Fruit fly (Drosophila melanogaster) whole organism, wandering third instar larva: Measurements from ENCODE around the gene CG5783.

ENCODE experiments used
- Abd-B ChIP-seq: fragments of >200 bp; optimal IDR thresholded peaks from 2 replicates; lab custom pipeline; 2017; ENCODE audit warnings: missing biosample characterization, missing genetic modification characterization
- CG32264 ChIP-seq: fragments of 200-800 bp; sonication (Bioruptor generic); optimal IDR thresholded peaks from 2 replicates; lab custom pipeline; 2016; ENCODE audit warnings: missing biosample characterization, missing genetic modification characterization
- CG9705 ChIP-seq: fragments of 200-800 bp; sonication (Bioruptor generic); optimal IDR thresholded peaks from 2 replicates; lab custom pipeline; 2018; ENCODE audit warnings: missing biosample characterization, mild to moderate bottlenecking, missing genetic modification characterization
- CrebA ChIP-seq: fragments of 200-800 bp; sonication (Bioruptor generic); optimal IDR thresholded peaks from 2 replicates; lab custom pipeline; 2016; ENCODE audit warnings: missing biosample characterization, mild to moderate bottlenecking, missing genetic modification characterization, borderline replicate concordance
- Dfd ChIP-seq: fragments of >200 bp; optimal IDR thresholded peaks from 2 replicates; lab custom pipeline; 2017; ENCODE audit warnings: missing biosample characterization, missing genetic modification characterization
- Dif ChIP-seq: fragments of 200-275, 200-300 bp; sonication (Bioruptor generic); optimal IDR thresholded peaks from 2 replicates; lab custom pipeline; 2018; ENCODE audit warnings: missing biosample characterization, missing genetic modification characterization; ENCODE audit not compliant: partially characterized antibody
- GATAd ChIP-seq: sonication (Bioruptor generic); optimal IDR thresholded peaks from 2 replicates; lab custom pipeline; 2016; ENCODE audit warnings: missing biosample characterization, missing genetic modification characterization
- HLH106 ChIP-seq: fragments of 200-800 bp; optimal IDR thresholded peaks from 3 replicates; lab custom pipeline; 2019; ENCODE audit warnings: missing biosample characterization, mild to moderate bottlenecking, missing genetic modification characterization, moderate library complexity
- Hnf4 ChIP-seq: fragments of 200-800 bp; sonication (Bioruptor generic); optimal IDR thresholded peaks from 2 replicates; lab custom pipeline; 2016; ENCODE audit warnings: missing biosample characterization, mild to moderate bottlenecking, missing genetic modification characterization
- Hr78 ChIP-seq: fragments of >200 bp; optimal IDR thresholded peaks from 2 replicates; lab custom pipeline; 2017; ENCODE audit warnings: missing biosample characterization, missing genetic modification characterization
- Hr83 ChIP-seq: fragments of 200-300 bp; sonication (Bioruptor generic); optimal IDR thresholded peaks from 2 replicates; lab custom pipeline; 2016; ENCODE audit warnings: missing biosample characterization, mild to moderate bottlenecking, missing genetic modification characterization, moderate library complexity; ENCODE audit not compliant: poor library complexity, severe bottlenecking
- Mio ChIP-seq: sonication (Bioruptor generic); optimal IDR thresholded peaks from 2 replicates; lab custom pipeline; 2016; ENCODE audit warnings: missing biosample characterization, missing genetic modification characterization
- Myc ChIP-seq: fragments of >200 bp; optimal IDR thresholded peaks from 2 replicates; lab custom pipeline; 2017
- N ChIP-seq: fragments of >200 bp; optimal IDR thresholded peaks from 2 replicates; lab custom pipeline; 2018; ENCODE audit warnings: missing biosample characterization, missing external identifiers, missing genetic modification characterization
- OdsH ChIP-seq: fragments of 200-800 bp; sonication (Bioruptor generic); optimal IDR thresholded peaks from 2 replicates; lab custom pipeline; 2016; ENCODE audit warnings: missing biosample characterization, mild to moderate bottlenecking, missing genetic modification characterization
- Rel ChIP-seq, 2 experiments: fragments of 200-800 bp; sonication (Bioruptor generic) in 1 of 2; optimal IDR thresholded peaks; 2 replicates in 1 of 2; 3 replicates in 1 of 2; lab custom pipeline; 2016 to 2019; ENCODE audit warnings: mild to moderate bottlenecking in 2 of 2, missing biosample characterization in 2 of 2, missing genetic modification characterization in 2 of 2, moderate library complexity in 1 of 2
- br ChIP-seq: fragments of 200-800 bp; sonication (Bioruptor generic); optimal IDR thresholded peaks from 2 replicates; lab custom pipeline; 2016; ENCODE audit warnings: missing biosample characterization, missing genetic modification characterization
- brk ChIP-seq: fragments of 200-800 bp; sonication (Bioruptor generic); optimal IDR thresholded peaks from 2 replicates; lab custom pipeline; 2016; ENCODE audit warnings: missing biosample characterization, mild to moderate bottlenecking, missing genetic modification characterization
- dl ChIP-seq, 2 experiments: fragments of 175-275, 200-275 bp in 1 of 2; fragments of 200-275 bp in 1 of 2; sonication (Bioruptor generic); optimal IDR thresholded peaks; lab custom pipeline; 2018; ENCODE audit warnings: mild to moderate bottlenecking in 2 of 2, missing biosample characterization in 2 of 2, missing genetic modification characterization in 2 of 2, moderate library complexity in 2 of 2; ENCODE audit not compliant: partially characterized antibody in 2 of 2, insufficient read depth in 1 of 2
- dmrt93B ChIP-seq: fragments of 200-800 bp; sonication (Bioruptor generic); optimal IDR thresholded peaks from 2 replicates; lab custom pipeline; 2018; ENCODE audit warnings: missing biosample characterization, mild to moderate bottlenecking, missing genetic modification characterization
- dsf ChIP-seq: sonication (Bioruptor generic); optimal IDR thresholded peaks from 2 replicates; lab custom pipeline; 2016; ENCODE audit warnings: missing biosample characterization, missing genetic modification characterization, borderline replicate concordance
- ey ChIP-seq: fragments of 200-800 bp; sonication (Bioruptor generic); optimal IDR thresholded peaks from 2 replicates; lab custom pipeline; 2016; ENCODE audit warnings: missing biosample characterization, missing genetic modification characterization
- foxo ChIP-seq, 2 experiments: fragments of 200-800 bp; sonication (Bioruptor generic); optimal IDR thresholded peaks; 2 replicates in 1 of 2; 3 replicates in 1 of 2; lab custom pipeline; 2016 to 2017; ENCODE audit warnings: missing biosample characterization in 2 of 2, missing genetic modification characterization in 2 of 2
- fru ChIP-seq: fragments of 200-800 bp; sonication (Bioruptor generic); optimal IDR thresholded peaks from 3 replicates; lab custom pipeline; 2016; ENCODE audit warnings: missing biosample characterization, mild to moderate bottlenecking, missing genetic modification characterization
- h ChIP-seq: fragments of 200-800 bp; sonication (Bioruptor generic); optimal IDR thresholded peaks from 3 replicates; lab custom pipeline; 2016; ENCODE audit warnings: missing biosample characterization, mild to moderate bottlenecking, missing genetic modification characterization
- jim ChIP-seq: fragments of 175-275, 200-325 bp; sonication (Bioruptor generic); optimal IDR thresholded peaks from 2 replicates; lab custom pipeline; 2016; ENCODE audit warnings: missing biosample characterization, mild to moderate bottlenecking, missing genetic modification characterization
- lola ChIP-seq: fragments of >200 bp; optimal IDR thresholded peaks from 2 replicates; lab custom pipeline; 2017; ENCODE audit warnings: missing biosample characterization, missing genetic modification characterization
- pan ChIP-seq: fragments of >200 bp; optimal IDR thresholded peaks from 2 replicates; lab custom pipeline; 2017
- psq ChIP-seq: fragments of 200-800 bp; sonication (Bioruptor generic); optimal IDR thresholded peaks from 3 replicates; lab custom pipeline; 2017; ENCODE audit warnings: missing biosample characterization, mild to moderate bottlenecking, missing genetic modification characterization, moderate library complexity
- rgr ChIP-seq: fragments of 200-800 bp; sonication (Bioruptor generic); optimal IDR thresholded peaks from 3 replicates; lab custom pipeline; 2016; ENCODE audit warnings: missing biosample characterization, mild to moderate bottlenecking, missing genetic modification characterization
- sage ChIP-seq: fragments of 200-800 bp; sonication (Bioruptor generic); optimal IDR thresholded peaks from 2 replicates; lab custom pipeline; 2016; ENCODE audit warnings: missing biosample characterization, mild to moderate bottlenecking, missing genetic modification characterization
- sv ChIP-seq: fragments of 200-800 bp; sonication (Bioruptor generic); optimal IDR thresholded peaks from 3 replicates; lab custom pipeline; 2016; ENCODE audit warnings: missing biosample characterization, missing genetic modification characterization
- tai ChIP-seq: sonication (Bioruptor generic); optimal IDR thresholded peaks from 2 replicates; lab custom pipeline; 2016; ENCODE audit warnings: missing biosample characterization, missing genetic modification characterization
- usp ChIP-seq: fragments of >200 bp; optimal IDR thresholded peaks from 2 replicates; lab custom pipeline; 2017; ENCODE audit warnings: missing biosample characterization, missing genetic modification characterization
- woc ChIP-seq: sonication (Bioruptor generic); optimal IDR thresholded peaks from 2 replicates; lab custom pipeline; 2016; ENCODE audit warnings: missing biosample characterization, mild to moderate bottlenecking, missing genetic modification characterization

Gene CG5783

DNA sequence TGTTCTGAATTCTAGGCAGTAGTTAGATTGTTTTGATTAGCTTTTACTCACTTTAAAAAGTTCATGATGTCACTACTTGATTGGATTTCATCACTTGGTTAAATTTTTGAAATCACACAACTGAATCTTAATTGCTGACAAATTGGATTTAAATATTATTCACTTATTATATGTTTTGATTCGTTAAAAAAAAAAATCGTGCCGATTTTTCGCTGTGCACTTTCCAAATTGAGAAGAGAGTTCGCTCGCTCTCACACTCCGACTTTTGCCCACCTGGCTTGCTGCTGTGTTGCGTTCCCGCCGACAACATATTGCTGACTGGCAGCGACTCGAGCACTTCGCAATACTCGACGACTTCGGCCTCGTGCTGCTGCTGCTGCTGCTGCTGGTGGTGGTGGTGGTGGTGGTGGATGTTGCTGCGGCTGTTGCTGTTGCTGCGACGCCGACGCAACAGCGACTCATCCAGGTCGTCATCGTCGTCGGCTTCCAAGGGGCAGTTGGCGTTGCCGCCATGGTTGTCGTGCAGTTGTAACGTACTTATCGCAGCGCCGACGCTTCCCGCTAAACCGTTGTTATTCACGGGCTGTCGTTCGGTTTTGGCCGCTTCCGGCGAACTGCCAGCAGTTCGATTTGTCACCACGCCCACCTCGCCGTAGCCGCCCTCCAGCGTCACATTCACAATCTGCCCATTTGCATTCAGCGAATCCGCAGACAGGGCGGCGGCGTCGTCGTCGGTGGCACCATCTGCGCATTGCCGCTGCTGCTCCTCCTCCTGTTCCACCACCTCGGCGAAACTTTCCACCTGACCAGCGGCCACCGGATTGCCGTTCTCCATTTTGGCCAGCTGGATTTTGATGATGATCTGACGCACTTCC lies 14.1 kb upstream of the CG5783 start (continued):
- peak; percentile 73 for TF ChIP-seq Hr83 (GFP tag; lab: Kevin White, UChicago)
- peak; percentile 61 for TF ChIP-seq Dif (GFP tag; lab: Kevin White, UChicago)
- peak in 1 of 2 experiments; percentile 51 for TF ChIP-seq dl (GFP tag; optimal IDR thresholded peaks at IDR 0.05; lab: Kevin White, UChicago; ENCODE audit: insufficient read depth in 1 of 2, partially characterized antibody in 2 of 2)
- no peak for TF ChIP-seq pan (lab: Kevin White, UChicago)
- peak; percentile 72 for TF ChIP-seq br (GFP tag; lab: Kevin White, UChicago)
- TF ChIP-seq ey (GFP tag; lab: Kevin White, UChicago): peak; percentile 71
- peak; percentile 32 for TF ChIP-seq psq (GFP tag; lab: Kevin White, UChicago)

DNA sequence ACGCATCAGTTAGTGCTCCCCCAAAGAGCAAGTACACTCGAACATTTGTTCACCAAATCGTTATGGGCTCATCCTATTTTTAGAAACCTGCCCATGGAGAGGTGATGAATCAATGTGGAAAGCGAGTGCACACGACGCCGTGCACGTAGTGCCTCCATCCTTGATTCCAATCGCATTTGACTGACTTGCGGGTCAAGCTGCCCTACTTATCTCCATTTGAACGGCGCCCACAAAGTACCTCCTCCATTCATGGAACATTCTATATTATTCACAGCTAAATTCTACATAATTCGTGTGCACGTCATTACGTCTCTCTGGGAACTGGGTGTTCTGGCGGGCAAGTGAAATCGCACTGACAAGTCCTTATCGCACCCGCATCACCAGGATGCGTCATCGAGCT lies 12.7 kb upstream of the CG5783 start:
- TF ChIP-seq pan (lab: Kevin White, UChicago): no peak
- TF ChIP-seq CG9705 (GFP tag; lab: Kevin White, UChicago): no peak
- TF ChIP-seq psq (GFP tag; lab: Kevin White, UChicago): no peak
- TF ChIP-seq usp: no peak
- no peak for TF ChIP-seq CG32264 (GFP tag; lab: Kevin White, UChicago)
- no peak for TF ChIP-seq h
- no peak for TF ChIP-seq Abd-B (GFP tag; lab: Kevin White, UChicago)
- TF ChIP-seq CrebA (GFP tag; lab: Kevin White, UChicago): no peak
- TF ChIP-seq Dfd (GFP tag; lab: Kevin White, UChicago): no peak
- TF ChIP-seq foxo (GFP tag; optimal IDR thresholded peaks at IDR 0.05; lab: Kevin White, UChicago): no peak
- TF ChIP-seq GATAd (GFP tag; lab: Kevin White, UChicago): no peak
- no peak for TF ChIP-seq tai
- TF ChIP-seq woc (GFP tag; lab: Kevin White, UChicago): no peak

DNA sequence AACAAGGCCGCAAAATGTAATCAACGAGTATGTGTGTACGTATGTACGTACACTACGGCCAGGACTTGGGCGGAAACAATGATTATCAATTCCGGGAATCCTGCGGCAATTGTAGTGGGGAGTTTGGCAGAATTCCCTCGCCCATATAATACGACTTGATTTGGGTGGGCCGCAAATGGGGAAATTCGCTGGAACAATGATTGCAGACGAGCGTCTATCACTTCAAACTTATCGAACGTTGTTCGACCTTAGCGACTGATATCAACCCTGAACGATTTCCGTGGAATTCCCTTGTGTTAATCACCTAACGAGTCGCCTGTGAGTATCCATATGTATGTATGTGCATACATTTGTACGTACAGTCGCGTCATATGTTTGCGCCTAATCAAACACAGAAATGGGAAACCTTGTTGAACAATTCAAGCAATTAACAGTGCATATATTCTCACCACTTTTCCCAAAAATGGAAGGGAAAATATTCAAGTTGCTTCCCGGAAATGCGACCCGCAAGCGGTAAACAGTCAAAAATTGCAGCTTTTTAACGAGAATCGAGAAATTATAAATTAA lies 11.5 kb upstream of the CG5783 start:
- TF ChIP-seq lola (GFP tag; lab: Kevin White, UChicago) (no peak), Dfd (GFP tag; lab: Kevin White, UChicago) (no peak), Myc (no peak), psq (GFP tag; lab: Kevin White, UChicago) (no peak), Hnf4 (GFP tag; lab: Kevin White, UChicago) (no peak), CrebA (GFP tag; lab: Kevin White, UChicago) (no peak), dl (GFP tag; optimal IDR thresholded peaks at IDR 0.05; lab: Kevin White, UChicago; ENCODE audit: insufficient read depth in 1 of 2, partially characterized antibody in 2 of 2) (no peak), Rel (GFP tag; optimal IDR thresholded peaks at IDR 0.05; lab: Kevin White, UChicago) (no peak), Rel (tag; optimal IDR thresholded peaks at IDR 0.05; lab: Kevin White, UChicago) (peak; percentile 76), h (peak; percentile 22), CG32264 (GFP tag; lab: Kevin White, UChicago) (no peak), Hr83 (GFP tag; lab: Kevin White, UChicago) (peak; percentile 28), sv (GFP tag; lab: Kevin White, UChicago) (no peak), Abd-B (GFP tag; lab: Kevin White, UChicago) (no peak), OdsH (GFP tag; lab: Kevin White, UChicago) (no peak), jim (GFP tag; lab: Kevin White, UChicago) (no peak), tai (no peak), usp (no peak), foxo (GFP tag; optimal IDR thresholded peaks at IDR 0.05; lab: Kevin White, UChicago) (no peak), Mio (GFP tag; lab: Kevin White, UChicago) (no peak), brk (GFP tag; lab: Kevin White, UChicago) (no peak), HLH106 (tag; lab: Kevin White, UChicago) (no peak)

DNA sequence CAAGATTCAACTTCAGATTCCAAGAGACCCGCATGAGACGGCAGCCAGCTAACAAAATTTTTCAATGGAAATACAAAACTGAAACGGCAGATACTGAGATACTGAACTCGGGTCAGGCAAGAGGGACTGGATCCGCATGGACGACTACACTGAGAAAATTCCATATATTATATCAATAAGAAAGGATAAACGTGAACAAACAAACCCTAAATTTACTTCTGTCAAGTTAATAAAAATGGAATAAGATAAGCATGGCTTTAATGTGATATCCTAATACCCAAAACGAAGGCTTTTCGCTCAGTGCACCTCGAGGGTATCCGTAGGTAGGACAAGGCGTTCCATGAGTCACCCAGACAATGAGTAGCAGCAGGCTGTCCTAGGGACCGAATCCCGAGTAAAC lies 10.6 kb upstream of the CG5783 start:
- TF ChIP-seq Dif (GFP tag; lab: Kevin White, UChicago) (no peak), dmrt93B (peak; percentile 87), OdsH (GFP tag; lab: Kevin White, UChicago) (peak; percentile 95), HLH106 (tag; lab: Kevin White, UChicago) (peak; percentile 93), fru (GFP tag; lab: Kevin White, UChicago) (peak; percentile 94), CG32264 (GFP tag; lab: Kevin White, UChicago) (peak; percentile 87), GATAd (GFP tag; lab: Kevin White, UChicago) (peak; percentile 37), foxo (GFP tag; optimal IDR thresholded peaks at IDR 0.05; lab: Kevin White, UChicago) (peak; percentile 85 to 95), Myc (no peak), Mio (GFP tag; lab: Kevin White, UChicago) (peak; percentile 72), jim (GFP tag; lab: Kevin White, UChicago) (no peak), Hnf4 (GFP tag; lab: Kevin White, UChicago) (peak; percentile 97), Abd-B (GFP tag; lab: Kevin White, UChicago) (no peak), Dfd (GFP tag; lab: Kevin White, UChicago) (no peak), lola (GFP tag; lab: Kevin White, UChicago) (no peak), sv (GFP tag; lab: Kevin White, UChicago) (peak; percentile 87), dsf (GFP tag; lab: Kevin White, UChicago) (peak; percentile 71), CG9705 (GFP tag; lab: Kevin White, UChicago) (peak; percentile 64), sage (peak; percentile 92), N (GFP tag; lab: Kevin White, UChicago) (no peak), psq (GFP tag; lab: Kevin White, UChicago) (peak; percentile 93), CrebA (GFP tag; lab: Kevin White, UChicago) (no peak), br (GFP tag; lab: Kevin White, UChicago) (peak; percentile 96), rgr (GFP tag; lab: Kevin White, UChicago) (peak; percentile 96), ey (GFP tag; lab: Kevin White, UChicago) (peak; percentile 97), brk (GFP tag; lab: Kevin White, UChicago) (peak; percentile 96), Hr78 (no peak)
